Worm (Caenorhabditis elegans) whole organism, midembryonic: Measurements from ENCODE around the gene fbxa-72.

Experiments
- T22C8.4 ChIP-seq: fragments of 200-800 bp; sonication (Bioruptor generic); IDR thresholded peaks from 2 replicates; pipeline ENCODE4 v1.3.6; 2022; ENCODE audit warnings: missing genetic modification characterization, missing compliant biosample characterization
- flt-1 ChIP-seq: fragments of 200-800 bp; sonication (Bioruptor generic); IDR thresholded peaks from 2 replicates; pipeline ENCODE4 v1.3.6; 2022; ENCODE audit warnings: missing genetic modification characterization, missing compliant biosample characterization
- med-1 ChIP-seq: sonication (generic microtip); optimal IDR thresholded peaks from 2 replicates; lab custom pipeline; 2017; ENCODE audit warnings: missing genetic modification characterization, mild to moderate bottlenecking, missing compliant biosample characterization, antibody characterized with exemption, missing genetic modification reagents; ENCODE audit not compliant: insufficient read depth

DNA sequence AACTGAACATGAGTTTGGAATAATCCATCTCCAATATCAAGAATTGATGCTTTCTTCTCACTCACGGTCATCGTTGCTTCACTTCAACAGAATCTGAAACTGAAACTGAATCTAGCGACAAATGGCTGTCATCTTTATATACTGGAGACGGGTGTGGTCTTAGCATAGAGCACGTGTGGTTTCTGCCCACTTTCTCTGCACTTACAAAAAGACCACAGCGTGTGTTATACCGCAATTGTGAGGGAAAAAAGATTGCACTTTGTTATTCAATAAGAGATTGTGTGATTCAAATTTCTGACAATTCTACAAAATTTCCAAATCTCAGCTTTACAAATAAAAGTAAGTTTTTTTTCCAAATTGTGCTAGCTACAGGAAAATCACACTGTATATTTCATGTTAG, 30.4 kb downstream of the fbxa-72 start, which contains the start of gene F48G7.12:
- TF ChIP-seq med-1 (GFP tag; lab: Kevin White, UChicago): no peak
- TF ChIP-seq flt-1 (GFP tag; lab: Robert Waterston, UW): no peak
- TF ChIP-seq T22C8.4 (GFP tag; lab: Robert Waterston, UW): no peak
